Worm (Caenorhabditis elegans) whole organism, L2 larva: Measurements from ENCODE around the gene W02H3.3.

Source experiments
- R02D3.7 ChIP-seq: fragments of 150-350 bp; optimal IDR thresholded peaks from 2 replicates; lab custom pipeline; 2014; ENCODE audit warnings: missing biosample characterization, missing genetic modification characterization
- ZK546.5 ChIP-seq: sonication (generic microtip); optimal IDR thresholded peaks from 2 replicates; lab custom pipeline; 2017; ENCODE audit warnings: missing biosample characterization, missing genetic modification characterization
- aly-2 ChIP-seq: fragments of 150-350 bp; optimal IDR thresholded peaks from 2 replicates; lab custom pipeline; 2014; ENCODE audit warnings: missing biosample characterization, missing genetic modification characterization
- ama-1 ChIP-seq: fragments of 150-350 bp; optimal IDR thresholded peaks from 2 replicates; lab custom pipeline; 2018; ENCODE audit warnings: inconsistent platforms
- ceh-82 ChIP-seq: fragments of 150-350 bp; optimal IDR thresholded peaks from 2 replicates; lab custom pipeline; 2014; ENCODE audit warnings: missing biosample characterization, missing genetic modification characterization
- egl-27 ChIP-seq: sonication (generic microtip); optimal IDR thresholded peaks from 3 replicates; lab custom pipeline; 2017; ENCODE audit warnings: missing biosample characterization, missing genetic modification reagents, missing genetic modification characterization
- elt-3 ChIP-seq: sonication (generic microtip); optimal IDR thresholded peaks from 2 replicates; lab custom pipeline; 2017; ENCODE audit warnings: missing biosample characterization, missing genetic modification characterization
- skn-1 ChIP-seq: sonication (generic microtip); optimal IDR thresholded peaks from 2 replicates; lab custom pipeline; 2017; ENCODE audit warnings: missing biosample characterization, missing genetic modification characterization
- snpc-4 ChIP-seq: fragments of 150-350 bp; optimal IDR thresholded peaks from 2 replicates; lab custom pipeline; 2014; ENCODE audit warnings: missing biosample characterization, missing genetic modification characterization
- unc-39 ChIP-seq: fragments of 150-350 bp; optimal IDR thresholded peaks from 2 replicates; lab custom pipeline; 2014; ENCODE audit warnings: missing biosample characterization, missing genetic modification characterization
- unc-62 ChIP-seq: fragments of 150-350 bp; optimal IDR thresholded peaks from 2 replicates; lab custom pipeline; 2014; ENCODE audit warnings: missing biosample characterization, missing genetic modification reagents, missing genetic modification characterization
- ztf-11 ChIP-seq: sonication (generic microtip); optimal IDR thresholded peaks from 2 replicates; lab custom pipeline; 2017; ENCODE audit warnings: missing biosample characterization, missing genetic modification characterization

DNA sequence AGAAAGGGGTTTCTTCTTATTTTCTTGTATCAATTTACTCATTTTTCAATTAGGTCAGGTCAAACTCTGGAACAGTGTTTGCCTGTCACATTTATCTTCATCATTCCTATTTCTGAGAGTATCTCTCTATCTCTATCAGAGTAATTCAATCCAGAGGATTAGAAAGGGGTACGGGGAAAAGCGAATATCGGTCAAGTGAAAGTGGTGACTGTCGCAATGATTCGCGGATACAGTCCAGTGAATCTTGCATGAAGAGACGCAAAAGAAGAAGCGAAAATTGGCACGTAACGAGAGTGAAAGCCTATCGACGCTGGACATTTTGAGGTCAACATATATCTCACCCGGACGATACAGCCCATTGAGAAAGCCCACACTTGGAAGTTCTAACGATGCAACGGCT, 33.2 kb downstream of the W02H3.3 start, which contains the start of gene lpr-4:
- TF ChIP-seq R02D3.7 = no peak
- TF ChIP-seq ZK546.5 (tag; lab: Kevin White, UChicago) = no peak
- TF ChIP-seq aly-2 (tag; lab: Kevin White, UChicago) = no peak
- TF ChIP-seq unc-62 (GFP tag; lab: Kevin White, UChicago) = no peak
- TF ChIP-seq ztf-11 (tag; lab: Kevin White, UChicago) = no peak
- peak; percentile 47 for TF ChIP-seq egl-27 (tag; lab: Kevin White, UChicago)
- TF ChIP-seq unc-39 (tag; lab: Kevin White, UChicago) = no peak
- no peak for TF ChIP-seq ama-1 (lab: Kevin White, UChicago)
- TF ChIP-seq ceh-82 (tag; lab: Kevin White, UChicago) = no peak
- no peak for TF ChIP-seq elt-3
- no peak for TF ChIP-seq skn-1 (tag; lab: Kevin White, UChicago)
- TF ChIP-seq snpc-4 = no peak
